Worm (Caenorhabditis elegans) whole organism, midembryonic: ENCODE data around the gene baz-2.

Source experiments
- T22C8.4 ChIP-seq: fragments of 200-800 bp; sonication (Bioruptor generic); IDR thresholded peaks from 2 replicates; pipeline ENCODE4 v1.3.6; 2022; ENCODE audit warnings: missing genetic modification characterization, missing compliant biosample characterization
- cog-1 ChIP-seq: sonication (generic microtip); optimal IDR thresholded peaks from 2 replicates; lab custom pipeline; 2016; ENCODE audit warnings: missing genetic modification characterization, missing compliant biosample characterization
- flt-1 ChIP-seq: fragments of 200-800 bp; sonication (Bioruptor generic); IDR thresholded peaks from 2 replicates; pipeline ENCODE4 v1.3.6; 2022; ENCODE audit warnings: missing genetic modification characterization, missing compliant biosample characterization
- klf-2 ChIP-seq: fragments of 200-800 bp; sonication (Bioruptor generic); conservative IDR thresholded peaks from 2 replicates; pipeline ENCODE4 v1.3.6; 2022; ENCODE audit warnings: missing genetic modification reagents, missing genetic modification characterization, missing compliant biosample characterization
- med-1 ChIP-seq: sonication (generic microtip); optimal IDR thresholded peaks from 2 replicates; lab custom pipeline; 2017; ENCODE audit warnings: missing genetic modification characterization, mild to moderate bottlenecking, missing compliant biosample characterization, antibody characterized with exemption, missing genetic modification reagents; ENCODE audit not compliant: insufficient read depth
- ref-1 ChIP-seq: fragments of 200-800 bp; sonication (Bioruptor generic); conservative IDR thresholded peaks from 2 replicates; pipeline ENCODE4 v1.3.6; 2022; ENCODE audit warnings: missing genetic modification reagents, missing genetic modification characterization, missing compliant biosample characterization
- tab-1 ChIP-seq: fragments of 200-800 bp; sonication (Bioruptor generic); IDR thresholded peaks from 2 replicates; pipeline ENCODE4 v1.3.6; 2022; ENCODE audit warnings: missing genetic modification characterization, missing compliant biosample characterization
- ztf-23 ChIP-seq: fragments of 200-800 bp; sonication (Bioruptor generic); IDR thresholded peaks from 2 replicates; pipeline ENCODE4 v1.3.6; 2022; ENCODE audit warnings: missing genetic modification reagents, missing genetic modification characterization, missing compliant biosample characterization
- ztf-29 ChIP-seq: fragments of 200-800 bp; sonication (Bioruptor generic); IDR thresholded peaks from 2 replicates; pipeline ENCODE4 v1.3.6; 2022; ENCODE audit warnings: missing genetic modification reagents, missing genetic modification characterization, missing compliant biosample characterization

baz-2 gene

DNA sequence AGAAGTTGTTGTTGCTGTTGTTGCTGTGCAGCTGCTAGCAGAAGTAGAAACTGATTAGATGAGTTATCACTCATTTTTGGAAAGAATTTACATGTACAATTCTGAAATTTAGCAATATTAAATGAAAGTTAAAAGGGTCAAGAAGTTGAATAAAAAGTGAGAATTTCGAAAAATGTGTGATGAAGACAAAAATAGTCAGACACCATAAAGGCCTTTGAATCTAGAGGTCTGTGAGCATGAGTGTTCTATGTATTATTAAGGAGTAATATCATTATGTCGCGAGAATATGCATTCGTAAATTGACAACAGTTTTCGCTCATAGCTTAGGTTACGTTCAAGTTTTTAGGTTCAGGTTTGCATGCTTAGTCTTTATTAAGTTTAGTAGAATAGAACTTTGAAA is at the start of gene baz-2:
Gene baz-2 (minus strand): TSS at position 101 of the 400 bp plus-strand sequence.
- TF ChIP-seq tab-1 (GFP tag; lab: Robert Waterston, UW) = no peak
- TF ChIP-seq klf-2 (GFP tag; lab: Robert Waterston, UW) = no peak
- no peak for TF ChIP-seq T22C8.4 (GFP tag; lab: Robert Waterston, UW)
- TF ChIP-seq cog-1 (tag; lab: Kevin White, UChicago) = no peak
- no peak for TF ChIP-seq ztf-29 (GFP tag; lab: Robert Waterston, UW)
- no peak for TF ChIP-seq ztf-23 (GFP tag; lab: Robert Waterston, UW)
- TF ChIP-seq med-1 (GFP tag; lab: Kevin White, UChicago) = no peak
- TF ChIP-seq ref-1 (GFP tag; lab: Robert Waterston, UW) = no peak
- TF ChIP-seq flt-1 (GFP tag; lab: Robert Waterston, UW) = no peak

DNA sequence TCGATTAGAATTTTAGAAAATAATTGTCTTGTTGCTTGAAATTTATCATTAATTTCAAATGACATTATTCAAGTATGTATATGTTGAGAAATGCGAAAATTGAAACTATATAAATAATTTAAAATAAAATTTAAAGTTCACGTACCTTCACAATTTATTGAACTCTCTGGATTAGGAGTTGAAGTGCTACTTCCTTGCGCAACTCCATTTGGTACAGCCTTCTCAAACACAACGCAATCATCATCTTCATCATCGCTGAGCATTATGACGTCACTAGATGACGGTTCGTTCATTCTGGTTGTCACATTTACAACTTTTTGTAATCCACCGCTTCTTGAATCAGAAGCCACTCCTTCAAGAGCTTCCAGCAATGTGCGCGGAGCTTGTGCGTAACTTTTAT is 47.6 kb upstream of the baz-2 start:
- TF ChIP-seq cog-1 (tag; lab: Kevin White, UChicago) (no peak), ztf-23 (GFP tag; lab: Robert Waterston, UW) (no peak), T22C8.4 (GFP tag; lab: Robert Waterston, UW) (no peak), med-1 (GFP tag; lab: Kevin White, UChicago) (no peak), klf-2 (GFP tag; lab: Robert Waterston, UW) (no peak), tab-1 (GFP tag; lab: Robert Waterston, UW) (no peak), ref-1 (GFP tag; lab: Robert Waterston, UW) (no peak), flt-1 (GFP tag; lab: Robert Waterston, UW) (no peak), ztf-29 (GFP tag; lab: Robert Waterston, UW) (no peak)

- TF ChIP-seq ztf-23 (GFP tag; lab: Robert Waterston, UW) (no peak), tab-1 (GFP tag; lab: Robert Waterston, UW) (no peak), cog-1 (tag; lab: Kevin White, UChicago) (no peak), T22C8.4 (GFP tag; lab: Robert Waterston, UW) (no peak), flt-1 (GFP tag; lab: Robert Waterston, UW) (no peak), ref-1 (GFP tag; lab: Robert Waterston, UW) (no peak), ztf-29 (GFP tag; lab: Robert Waterston, UW) (no peak), med-1 (GFP tag; lab: Kevin White, UChicago) (no peak), klf-2 (GFP tag; lab: Robert Waterston, UW) (no peak)
Measured at ce11 chrIII:7694274-7694673, 38.4 kb upstream of the baz-2 start, which contains the start of gene C18H2.5. C18H2.5 (minus strand) TSS chrIII:7694374.

DNA sequence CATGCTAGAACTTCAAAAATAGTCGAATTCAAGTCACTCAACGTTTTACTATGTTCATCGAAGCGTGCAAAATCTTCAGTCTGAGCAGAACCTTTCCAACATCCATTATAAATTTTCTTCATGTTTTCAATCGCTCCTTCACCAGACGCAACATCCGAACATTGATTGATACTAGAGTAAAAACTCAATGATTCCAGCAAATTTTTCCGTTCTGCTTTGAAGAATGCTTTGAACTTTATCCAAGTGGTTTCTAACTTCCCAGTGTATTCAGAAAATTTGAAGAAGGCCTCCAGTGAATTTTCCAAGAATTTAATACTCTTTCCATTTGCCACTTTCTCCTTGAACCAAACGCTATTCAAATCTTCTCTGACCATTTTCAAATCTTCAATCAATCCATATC is 36.5 kb upstream of the baz-2 start:
- TF ChIP-seq cog-1 (tag; lab: Kevin White, UChicago) (no peak), klf-2 (GFP tag; lab: Robert Waterston, UW) (no peak), ztf-23 (GFP tag; lab: Robert Waterston, UW) (no peak), tab-1 (GFP tag; lab: Robert Waterston, UW) (no peak), med-1 (GFP tag; lab: Kevin White, UChicago) (no peak), T22C8.4 (GFP tag; lab: Robert Waterston, UW) (no peak), ztf-29 (GFP tag; lab: Robert Waterston, UW) (no peak), flt-1 (GFP tag; lab: Robert Waterston, UW) (no peak), ref-1 (GFP tag; lab: Robert Waterston, UW) (no peak)

DNA sequence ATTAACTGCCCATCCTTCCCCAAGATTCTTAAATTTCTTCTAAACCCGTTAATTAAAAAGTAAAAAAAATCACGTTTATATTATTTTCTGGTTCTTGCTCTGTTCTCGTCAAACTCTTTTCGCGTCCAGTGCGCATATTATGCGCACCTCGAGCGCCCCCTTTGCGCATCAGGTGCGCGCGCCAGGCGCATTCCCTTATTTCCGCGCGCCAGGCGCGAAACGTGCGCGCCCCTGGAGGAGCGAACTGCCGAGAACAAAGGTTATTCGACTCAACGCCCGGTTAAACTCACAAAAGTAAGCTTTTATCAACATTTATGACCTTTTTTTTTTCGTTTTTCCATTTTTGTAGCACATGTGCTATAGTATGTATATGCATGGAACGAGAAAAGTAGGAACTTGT is 16.6 kb upstream of the baz-2 start:
- no peak for TF ChIP-seq tab-1 (GFP tag; lab: Robert Waterston, UW)
- TF ChIP-seq klf-2 (GFP tag; lab: Robert Waterston, UW) = no peak
- TF ChIP-seq ztf-29 (GFP tag; lab: Robert Waterston, UW) = no peak
- no peak for TF ChIP-seq T22C8.4 (GFP tag; lab: Robert Waterston, UW)
- no peak for TF ChIP-seq med-1 (GFP tag; lab: Kevin White, UChicago)
- TF ChIP-seq flt-1 (GFP tag; lab: Robert Waterston, UW) = no peak
- TF ChIP-seq ztf-23 (GFP tag; lab: Robert Waterston, UW) = no peak
- no peak for TF ChIP-seq cog-1 (tag; lab: Kevin White, UChicago)
- TF ChIP-seq ref-1 (GFP tag; lab: Robert Waterston, UW) = no peak

ce11 chrIII:7665928-7666327 is 10.1 kb upstream of the baz-2 start:
- TF ChIP-seq cog-1 (tag; lab: Kevin White, UChicago) (no peak), tab-1 (GFP tag; lab: Robert Waterston, UW) (no peak), med-1 (GFP tag; lab: Kevin White, UChicago) (no peak), flt-1 (GFP tag; lab: Robert Waterston, UW) (no peak), ztf-23 (GFP tag; lab: Robert Waterston, UW) (no peak), ref-1 (GFP tag; lab: Robert Waterston, UW) (no peak), ztf-29 (GFP tag; lab: Robert Waterston, UW) (no peak), T22C8.4 (GFP tag; lab: Robert Waterston, UW) (no peak), klf-2 (GFP tag; lab: Robert Waterston, UW) (no peak)

ce11 chrIII:7661978-7662377 is 6.1 kb upstream of the baz-2 start, which contains the start of gene lido-18:
lido-18 (plus strand) TSS chrIII:7662278.
- TF ChIP-seq ref-1 (GFP tag; lab: Robert Waterston, UW) (no peak), ztf-29 (GFP tag; lab: Robert Waterston, UW) (no peak), flt-1 (GFP tag; lab: Robert Waterston, UW) (no peak), klf-2 (GFP tag; lab: Robert Waterston, UW) (no peak), T22C8.4 (GFP tag; lab: Robert Waterston, UW) (no peak), cog-1 (tag; lab: Kevin White, UChicago) (no peak), ztf-23 (GFP tag; lab: Robert Waterston, UW) (no peak), med-1 (GFP tag; lab: Kevin White, UChicago) (no peak), tab-1 (GFP tag; lab: Robert Waterston, UW) (no peak)

- TF ChIP-seq cog-1 (tag; lab: Kevin White, UChicago) (no peak), ztf-23 (GFP tag; lab: Robert Waterston, UW) (no peak), ref-1 (GFP tag; lab: Robert Waterston, UW) (no peak), T22C8.4 (GFP tag; lab: Robert Waterston, UW) (no peak), flt-1 (GFP tag; lab: Robert Waterston, UW) (no peak), med-1 (GFP tag; lab: Kevin White, UChicago) (no peak)
Measured at ce11 chrIII:7661162-7661561, 5.3 kb upstream of the baz-2 start.
